Fruit fly (Drosophila melanogaster): ENCODE data around the gene galene.

DNA sequence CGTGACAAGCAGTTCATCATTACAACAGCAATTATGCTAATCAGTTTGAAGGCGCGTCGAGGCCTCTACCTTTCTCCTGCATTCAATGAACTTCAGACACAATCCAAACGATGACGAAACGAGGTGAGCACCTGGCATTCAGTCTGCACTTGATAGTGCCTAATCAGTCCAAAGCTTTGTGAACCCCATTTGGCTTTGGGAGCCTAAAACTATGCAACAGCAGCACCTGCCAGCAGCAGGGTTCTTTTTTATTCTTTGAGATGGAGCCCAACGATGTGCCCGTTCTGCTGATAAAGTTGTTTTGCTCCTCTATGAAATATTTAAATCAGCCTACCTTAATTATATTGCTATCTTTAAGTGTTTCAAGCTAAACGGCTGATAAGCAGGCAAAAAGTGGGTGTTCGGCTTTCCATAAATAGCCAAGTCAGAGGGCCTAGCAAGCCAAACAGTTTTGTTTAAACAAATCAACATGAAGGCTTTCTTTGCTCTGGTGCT lies 8.2 kb upstream of the galene start, which contains the start of gene LysS:
- no peak for TF ChIP-seq dmrt93B (GFP tag; optimal IDR thresholded peaks at IDR 0.05)
- no peak for TF ChIP-seq br (GFP tag; optimal IDR thresholded peaks at IDR 0.05)
- no peak for TF ChIP-seq Hr83 (GFP tag; optimal IDR thresholded peaks at IDR 0.05; ENCODE audit: poor library complexity, severe bottlenecking)
- no peak for TF ChIP-seq foxo (GFP tag; optimal IDR thresholded peaks at IDR 0.05)
- no peak for TF ChIP-seq h (GFP tag; optimal IDR thresholded peaks at IDR 0.05)
- TF ChIP-seq pan (optimal IDR thresholded peaks at IDR 0.05): no peak
- no peak for TF ChIP-seq CG9705 (GFP tag; optimal IDR thresholded peaks at IDR 0.05)
- no peak for TF ChIP-seq usp (GFP tag; optimal IDR thresholded peaks at IDR 0.05)
- no peak for TF ChIP-seq sage (GFP tag; optimal IDR thresholded peaks at IDR 0.05)
- TF ChIP-seq lola (GFP tag; optimal IDR thresholded peaks at IDR 0.05): no peak
- TF ChIP-seq Sp1 (GFP tag; optimal IDR thresholded peaks at IDR 0.05): no peak
